Worm (Caenorhabditis elegans) whole organism, L4/young adult: ENCODE measurements around the gene F43C1.5.
A peak's percentile ranks its signal among the peaks of the same experiment; 100 is the strongest.

Experiments
- W03F9.2 ChIP-seq: fragments of 150-350 bp; optimal IDR thresholded peaks from 2 replicates; lab custom pipeline; 2014; ENCODE audit warnings: missing biosample characterization, missing genetic modification characterization
- dao-5 ChIP-seq: sonication (generic microtip); optimal IDR thresholded peaks from 2 replicates; lab custom pipeline; 2016; ENCODE audit warnings: missing genotype, missing genetic modification characterization, moderate library complexity, missing compliant biosample characterization
- him-1 ChIP-seq: sonication (generic microtip); optimal IDR thresholded peaks from 2 replicates; lab custom pipeline; 2016; ENCODE audit warnings: missing genotype, missing genetic modification reagents, missing genetic modification characterization, missing compliant biosample characterization

F43C1.5 gene

DNA sequence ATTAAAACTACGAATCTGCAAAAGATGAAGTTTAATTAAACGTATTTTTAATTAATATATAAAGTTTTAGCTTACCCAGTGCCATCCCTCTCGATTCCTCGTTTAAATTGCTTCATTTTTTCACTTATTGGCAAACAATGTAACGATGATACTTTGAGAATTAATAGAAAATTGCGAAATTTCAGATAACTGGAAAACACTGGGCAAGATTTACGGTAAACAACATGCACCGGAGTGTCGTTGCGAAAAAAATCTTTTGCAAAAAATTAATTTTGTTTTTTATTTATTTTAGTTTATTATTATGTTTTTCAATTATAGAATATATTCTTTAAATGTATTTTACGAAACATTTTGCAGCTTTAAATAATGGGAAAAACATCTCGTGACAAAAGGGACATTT is 24.9 kb upstream of the F43C1.5 start, which contains the start of the genes pelo-1 and R74.7:
pelo-1 (minus strand) TSS at position 151 of the 400 bp plus-strand sequence.
R74.7 (plus strand) TSS at position 358 of the 400 bp plus-strand sequence.
- TF ChIP-seq him-1 (tag; lab: Kevin White, UChicago) (no peak), W03F9.2 (tag; lab: Kevin White, UChicago) (no peak), dao-5 (tag; lab: Kevin White, UChicago) (no peak)

DNA sequence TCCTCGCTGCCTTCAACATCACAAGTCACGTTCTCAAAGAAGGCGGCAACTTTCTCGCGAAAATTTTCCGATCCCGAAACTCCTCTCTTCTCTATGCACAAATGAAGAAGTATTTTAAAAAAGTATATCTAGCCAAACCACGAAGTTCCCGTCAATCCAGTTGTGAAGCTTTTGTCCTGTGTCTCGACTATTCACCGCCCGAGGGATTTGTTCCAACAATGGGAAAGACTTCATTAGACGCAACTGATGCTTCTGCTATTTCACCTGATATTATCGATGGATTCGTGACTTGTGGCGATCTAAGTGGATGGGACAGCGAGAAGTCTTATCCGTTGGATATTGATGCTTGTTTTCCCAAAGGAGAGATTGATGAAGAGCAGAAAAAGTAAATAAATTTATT is 24.0 kb upstream of the F43C1.5 start:
- TF ChIP-seq W03F9.2 (tag; lab: Kevin White, UChicago) (no peak), dao-5 (tag; lab: Kevin White, UChicago) (no peak), him-1 (tag; lab: Kevin White, UChicago) (no peak)

DNA sequence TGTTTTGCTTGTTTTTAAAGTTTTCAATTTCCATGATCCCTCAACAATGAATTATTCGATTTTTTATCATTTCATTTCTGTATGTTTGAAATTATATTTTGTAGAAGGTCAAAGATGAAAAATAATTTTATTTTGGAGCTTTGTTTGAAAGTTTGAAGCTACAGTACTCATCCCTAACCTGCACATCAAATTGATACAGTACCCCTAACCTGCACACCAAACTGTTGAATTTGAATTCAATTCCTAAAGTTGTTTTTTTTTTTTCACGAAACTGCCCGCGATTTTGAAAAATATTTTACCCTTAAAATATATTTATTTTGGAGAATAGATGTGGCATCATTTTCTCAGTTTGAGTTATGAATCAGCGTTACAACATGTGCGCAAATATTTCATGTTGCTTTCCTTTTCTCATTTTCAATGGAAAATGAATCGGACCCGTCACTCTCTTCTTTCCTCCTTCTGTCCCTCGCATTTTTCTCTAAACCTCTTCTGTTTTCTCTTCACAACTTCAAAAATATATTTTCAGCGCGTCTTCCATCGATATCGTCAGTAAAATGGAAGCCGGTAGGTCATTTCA is 23.1 kb upstream of the F43C1.5 start, which contains the start of gene R74.8:
R74.8 (plus strand) TSS at position 527 of the 577 bp plus-strand sequence.
- TF ChIP-seq W03F9.2 (tag; lab: Kevin White, UChicago) (peak; percentile 36), dao-5 (tag; lab: Kevin White, UChicago) (no peak)

DNA sequence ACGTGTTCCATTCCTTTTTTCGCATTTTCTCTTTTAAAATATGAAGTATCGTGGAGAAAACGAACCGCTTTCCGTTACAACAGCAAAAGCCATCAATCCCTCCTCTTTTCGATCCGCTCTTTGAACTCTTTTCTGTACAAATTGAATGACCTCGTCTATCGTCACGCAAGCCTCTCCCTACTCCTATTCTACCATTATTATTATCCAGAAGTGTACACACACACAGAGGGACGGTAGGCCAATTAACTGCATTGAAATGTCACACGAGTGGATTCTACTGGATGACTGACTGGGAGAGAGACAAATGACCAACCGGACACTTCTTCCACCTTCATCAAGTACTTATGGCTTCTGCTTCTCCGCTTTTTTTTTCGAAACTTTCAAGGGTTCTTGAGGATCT is 20.7 kb upstream of the F43C1.5 start:
- TF ChIP-seq him-1 (tag; lab: Kevin White, UChicago) (no peak), W03F9.2 (tag; lab: Kevin White, UChicago) (no peak), dao-5 (tag; lab: Kevin White, UChicago) (no peak)

DNA sequence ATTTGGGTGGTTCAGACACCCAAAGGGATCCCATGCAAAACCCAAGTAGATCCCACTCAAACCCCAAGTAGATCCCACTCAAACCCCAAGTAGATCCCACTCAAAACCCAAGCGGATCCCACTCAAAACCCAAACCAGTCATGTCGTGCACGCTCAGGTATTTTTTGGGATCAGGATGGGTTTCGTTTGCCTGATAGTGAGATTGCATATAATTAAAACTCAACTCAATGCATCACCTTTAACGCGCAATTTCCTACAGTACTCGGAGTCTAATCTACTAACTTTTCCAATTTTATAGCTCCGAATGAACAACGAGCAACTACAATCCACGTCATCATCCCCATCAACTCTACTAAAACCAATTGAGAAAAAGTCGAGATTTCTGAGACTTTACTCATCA is 19.8 kb upstream of the F43C1.5 start, which contains the start of gene phlp-2:
phlp-2 (plus strand) TSS at position 301 of the 400 bp plus-strand sequence.
- TF ChIP-seq W03F9.2 (tag; lab: Kevin White, UChicago) (no peak), dao-5 (tag; lab: Kevin White, UChicago) (no peak), him-1 (tag; lab: Kevin White, UChicago) (no peak)

DNA sequence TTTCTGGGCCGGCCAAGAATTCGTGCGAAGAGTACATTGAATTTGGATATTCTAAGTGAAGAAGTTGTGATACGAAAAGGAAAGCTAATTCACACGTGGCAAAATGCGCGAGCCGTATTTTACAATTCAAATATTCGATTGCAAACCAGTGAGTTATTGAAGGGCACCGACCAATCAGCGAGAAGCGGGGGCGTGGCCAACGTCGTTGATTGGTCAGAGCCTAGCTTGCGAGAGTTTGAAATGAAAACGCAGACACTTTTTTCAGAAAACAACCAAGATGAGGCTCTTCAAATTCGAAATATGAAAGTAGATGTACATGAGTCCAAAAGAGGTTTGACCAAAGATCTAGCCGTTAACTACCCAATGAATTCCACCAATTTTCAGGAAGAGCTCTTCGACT is 18.3 kb upstream of the F43C1.5 start:
- no peak for TF ChIP-seq dao-5 (tag; lab: Kevin White, UChicago)
- TF ChIP-seq him-1 (tag; lab: Kevin White, UChicago) = no peak
- no peak for TF ChIP-seq W03F9.2 (tag; lab: Kevin White, UChicago)

DNA sequence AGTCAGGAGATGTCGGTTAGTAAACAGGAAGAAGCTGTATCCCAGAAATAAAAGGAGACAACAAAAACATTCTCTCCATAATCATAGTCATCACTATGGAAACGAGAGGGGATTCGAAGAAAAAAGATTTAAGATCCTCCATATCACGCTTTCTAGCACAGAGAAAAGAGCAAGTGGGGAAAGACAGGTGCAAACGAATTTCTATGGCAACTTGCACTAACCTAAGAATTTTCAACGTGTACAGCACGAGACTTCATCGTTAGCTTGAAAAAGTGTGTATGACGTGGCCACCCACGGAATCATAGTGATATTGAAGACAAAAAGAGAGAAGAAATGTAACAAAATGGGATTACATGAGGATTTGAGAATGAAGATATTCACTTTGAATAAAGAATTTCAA is 8.1 kb upstream of the F43C1.5 start:
- TF ChIP-seq dao-5 (tag; lab: Kevin White, UChicago) (no peak), W03F9.2 (tag; lab: Kevin White, UChicago) (no peak)

DNA sequence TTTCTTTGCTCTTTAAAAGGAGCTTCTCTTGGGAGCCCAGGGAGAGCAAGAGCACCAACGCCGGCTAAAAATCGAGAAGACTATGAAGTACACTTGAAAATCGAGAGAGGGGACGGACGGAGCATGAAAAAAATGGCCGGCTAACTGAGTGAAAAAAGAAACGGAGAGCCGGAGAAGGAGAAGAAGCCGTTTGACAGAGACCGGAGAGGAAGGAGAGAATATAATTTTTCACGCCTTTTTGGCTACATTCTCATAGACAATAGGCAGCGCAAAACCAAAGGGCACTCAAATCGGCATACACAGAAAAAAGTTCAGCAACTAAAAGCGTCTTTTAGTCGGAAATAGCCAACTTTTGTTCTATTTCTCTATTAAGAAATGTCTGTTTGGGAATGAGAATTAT is 7.4 kb upstream of the F43C1.5 start:
- TF ChIP-seq W03F9.2 (tag; lab: Kevin White, UChicago) = no peak
- TF ChIP-seq dao-5 (tag; lab: Kevin White, UChicago) = no peak
- TF ChIP-seq him-1 (tag; lab: Kevin White, UChicago) = no peak

DNA sequence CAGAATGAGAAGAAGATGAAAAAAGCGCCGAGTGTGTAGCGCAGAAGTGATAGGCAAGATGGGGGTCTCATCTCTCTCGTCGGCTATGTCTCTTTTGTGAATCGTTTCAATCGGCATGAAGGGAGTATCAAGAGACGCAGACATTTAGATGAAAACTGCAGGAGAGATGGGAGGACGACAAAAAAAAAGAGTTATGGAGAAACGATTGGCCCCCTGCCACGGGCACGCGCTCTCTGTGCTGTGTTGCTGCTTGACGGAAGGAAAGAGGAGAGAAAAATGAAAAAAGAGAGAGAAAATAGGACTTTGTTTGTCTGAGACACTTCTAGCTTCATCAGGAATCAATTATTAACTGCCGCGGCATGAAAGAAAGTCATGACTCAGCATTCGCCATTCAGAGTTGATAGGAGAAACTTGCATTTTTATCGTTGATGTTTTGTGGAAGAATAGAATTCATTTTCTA is 5.2 kb upstream of the F43C1.5 start:
- TF ChIP-seq him-1 (tag; lab: Kevin White, UChicago) (peak; percentile 71), W03F9.2 (tag; lab: Kevin White, UChicago) (peak; percentile 41), dao-5 (tag; lab: Kevin White, UChicago) (no peak)

DNA sequence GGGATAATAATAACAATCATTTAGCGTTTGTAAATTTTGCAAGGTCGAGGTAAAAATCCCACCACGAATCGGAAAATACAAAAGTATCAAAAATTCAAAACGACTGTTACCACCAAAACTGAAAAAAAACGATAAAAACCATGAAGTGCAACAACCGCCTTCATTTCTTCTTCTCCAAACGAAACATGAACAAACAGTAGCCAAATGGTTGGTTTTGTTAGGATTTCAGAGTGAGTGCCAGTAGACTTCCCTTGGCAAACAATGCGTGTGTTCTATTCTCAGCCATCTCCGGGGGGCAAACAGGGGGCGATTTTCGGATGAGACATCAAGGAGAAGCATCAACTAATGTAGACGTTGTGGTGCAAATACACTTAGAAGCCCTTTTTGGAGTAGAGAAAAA is 4.2 kb upstream of the F43C1.5 start:
- TF ChIP-seq him-1 (tag; lab: Kevin White, UChicago) (no peak), dao-5 (tag; lab: Kevin White, UChicago) (no peak), W03F9.2 (tag; lab: Kevin White, UChicago) (no peak)

DNA sequence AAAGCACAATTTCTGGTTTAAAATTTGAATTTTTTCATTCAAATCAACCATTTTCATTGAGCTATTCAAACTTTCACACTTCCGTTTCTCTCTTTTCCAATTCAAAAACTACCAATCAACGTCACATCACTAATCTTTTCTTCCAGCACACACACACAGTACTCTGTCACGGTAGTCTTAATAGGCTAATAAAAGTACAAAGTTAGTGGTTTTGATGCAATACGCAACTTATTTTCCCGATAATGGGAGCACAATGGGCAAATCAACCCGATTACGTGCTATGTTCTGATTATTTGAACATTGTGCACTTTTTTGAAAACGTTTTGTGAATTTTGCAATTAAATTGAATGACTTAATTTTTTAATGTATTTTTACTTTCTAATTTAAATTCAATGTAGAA is 1.6 kb upstream of the F43C1.5 start:
- TF ChIP-seq dao-5 (tag; lab: Kevin White, UChicago) (no peak), him-1 (tag; lab: Kevin White, UChicago) (no peak), W03F9.2 (tag; lab: Kevin White, UChicago) (no peak)

DNA sequence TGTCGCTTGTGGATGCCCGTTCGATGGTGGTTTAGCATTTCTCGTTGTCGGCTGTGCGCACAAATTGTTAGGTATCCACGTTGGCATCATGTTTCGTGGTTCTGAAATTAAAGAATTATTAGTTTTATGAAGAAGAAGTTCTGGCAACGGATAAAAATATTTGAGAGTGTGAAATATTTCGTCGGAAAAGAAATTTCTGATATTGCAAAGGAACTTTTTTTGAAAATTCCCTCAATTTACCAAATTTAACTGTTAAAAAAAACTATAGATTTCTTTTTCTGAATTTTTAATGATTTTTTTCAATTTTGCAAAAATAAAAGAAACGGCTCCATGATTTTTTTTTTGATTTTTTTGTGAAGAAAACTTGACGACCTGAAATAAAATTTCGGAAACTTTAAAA is 933 bp upstream of the F43C1.5 start, which contains the start of gene mpk-1:
mpk-1 (minus strand) TSS at position 101 of the 400 bp plus-strand sequence.
- TF ChIP-seq W03F9.2 (tag; lab: Kevin White, UChicago) = no peak
- TF ChIP-seq him-1 (tag; lab: Kevin White, UChicago) = no peak
- no peak for TF ChIP-seq dao-5 (tag; lab: Kevin White, UChicago)

DNA sequence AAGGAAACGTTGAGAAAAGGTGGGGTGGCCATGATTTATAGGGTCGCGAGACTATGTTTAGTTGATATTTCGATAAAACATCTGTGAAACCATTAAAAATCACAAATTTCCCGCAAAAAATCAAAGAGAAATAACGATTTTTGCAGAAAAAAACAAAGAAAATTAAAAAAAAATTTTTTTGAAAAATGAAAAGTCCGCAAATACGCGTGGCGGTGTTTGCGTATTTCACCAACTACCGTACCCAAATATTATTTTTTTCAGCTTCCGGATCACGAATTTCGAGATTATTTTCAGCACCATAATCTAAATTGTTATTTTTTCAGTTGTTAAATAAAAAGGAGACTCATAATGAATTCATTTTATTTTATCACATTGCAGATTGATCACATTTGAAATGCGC is 1.2 kb downstream of the F43C1.5 start:
- no peak for TF ChIP-seq him-1 (tag; lab: Kevin White, UChicago)
- TF ChIP-seq dao-5 (tag; lab: Kevin White, UChicago) = no peak

DNA sequence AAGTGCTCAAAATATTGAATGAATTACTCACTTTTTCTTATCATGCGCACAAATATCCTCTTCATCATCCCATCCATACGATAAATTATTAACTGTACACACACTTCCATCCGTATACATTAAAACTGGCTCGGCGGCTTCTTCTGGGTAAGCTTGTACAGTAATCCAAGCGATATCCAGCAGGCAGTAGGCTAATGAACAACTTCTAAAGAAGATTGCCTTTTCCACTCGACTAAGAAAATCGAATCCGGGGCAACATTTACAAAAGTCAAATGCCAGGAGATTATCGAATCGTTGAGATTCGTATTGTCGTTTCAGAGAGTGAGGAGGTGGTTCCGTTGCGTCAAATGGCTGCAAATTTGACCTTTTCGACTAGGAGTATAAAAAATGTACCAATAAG is 2.4 kb downstream of the F43C1.5 start:
- TF ChIP-seq him-1 (tag; lab: Kevin White, UChicago) (no peak), W03F9.2 (tag; lab: Kevin White, UChicago) (no peak), dao-5 (tag; lab: Kevin White, UChicago) (no peak)
